Fruit fly (Drosophila melanogaster) whole organism, embryonic: ENCODE data around the gene CG3349.

Source experiments
- BEAF-32 ChIP-seq: fragments of 200-800 bp; sonication (Bioruptor generic); optimal IDR thresholded peaks from 3 replicates; lab custom pipeline; 2017; ENCODE audit warnings: missing biosample characterization, missing genetic modification characterization, mild to moderate bottlenecking, moderate library complexity, missing genetic modification reagents
- CG1024 ChIP-seq: fragments of 200-800 bp; sonication (Bioruptor generic); IDR thresholded peaks from 2 replicates; pipeline ENCODE4 v1.3.6; 2022; ENCODE audit warnings: missing biosample characterization, missing genetic modification characterization
- CG10274 ChIP-seq: fragments of 200-800 bp; sonication (Bioruptor generic); optimal IDR thresholded peaks from 3 replicates; lab custom pipeline; 2017; ENCODE audit warnings: missing biosample characterization, mild to moderate bottlenecking, missing genetic modification characterization
- CG12744 ChIP-seq: fragments of 200-800 bp; sonication (Bioruptor generic); optimal IDR thresholded peaks from 2 replicates; lab custom pipeline; 2016; ENCODE audit warnings: missing biosample characterization, missing genetic modification characterization
- CG13296 ChIP-seq: fragments of 200-800 bp; sonication (Bioruptor generic); optimal IDR thresholded peaks from 3 replicates; lab custom pipeline; 2018; ENCODE audit warnings: missing biosample characterization, mild to moderate bottlenecking, missing genetic modification characterization
- CG14710 ChIP-seq: fragments of 200-800 bp; sonication (Bioruptor generic); optimal IDR thresholded peaks from 3 replicates; lab custom pipeline; 2019; ENCODE audit warnings: missing biosample characterization, mild to moderate bottlenecking, missing genetic modification characterization, moderate library complexity
- CG14860 ChIP-seq: fragments of 200-800 bp; sonication (Bioruptor generic); IDR thresholded peaks from 3 replicates; pipeline ENCODE4 v1.3.6; 2022; ENCODE audit warnings: missing biosample characterization, missing genetic modification characterization; ENCODE audit not compliant: partially characterized antibody
- CG15479 ChIP-seq: fragments of 200-800 bp; sonication (Bioruptor generic); optimal IDR thresholded peaks from 3 replicates; lab custom pipeline; 2019; ENCODE audit warnings: missing biosample characterization, mild to moderate bottlenecking, missing genetic modification characterization, moderate library complexity
- CG16863 ChIP-seq: fragments of 200-800 bp; sonication (Bioruptor generic); optimal IDR thresholded peaks from 3 replicates; lab custom pipeline; 2016; ENCODE audit warnings: missing biosample characterization, missing genetic modification characterization
- CG18599 ChIP-seq: fragments of 200-800 bp; sonication (Bioruptor generic); optimal IDR thresholded peaks from 3 replicates; lab custom pipeline; 2017; ENCODE audit warnings: missing biosample characterization, missing genetic modification characterization, mild to moderate bottlenecking, moderate library complexity, missing genetic modification reagents
- CG18764 ChIP-seq: fragments of 200-800 bp; sonication (Bioruptor generic); optimal IDR thresholded peaks from 3 replicates; lab custom pipeline; 2016; ENCODE audit warnings: missing biosample characterization, missing genetic modification characterization
- CG2199 ChIP-seq: fragments of 200-800 bp; sonication (Bioruptor generic); IDR thresholded peaks from 3 replicates; pipeline ENCODE4 v1.3.6; 2022; ENCODE audit warnings: missing biosample characterization, missing genetic modification characterization
- CG2712 ChIP-seq: fragments of 200-800 bp; optimal IDR thresholded peaks from 3 replicates; lab custom pipeline; 2019; ENCODE audit warnings: missing biosample characterization, mild to moderate bottlenecking, missing genetic modification characterization, moderate library complexity
- CG4328 ChIP-seq: fragments of 200-800 bp; sonication (Bioruptor generic); optimal IDR thresholded peaks from 3 replicates; lab custom pipeline; 2017; ENCODE audit warnings: missing biosample characterization, missing genetic modification reagents, missing genetic modification characterization
- CG4360 ChIP-seq: fragments of 200-800 bp; sonication (Bioruptor generic); IDR thresholded peaks from 2 replicates; pipeline ENCODE4 v1.3.6; 2022; ENCODE audit warnings: missing biosample characterization, missing genetic modification characterization
- CG4820 ChIP-seq: fragments of 200-800 bp; sonication (Bioruptor generic); optimal IDR thresholded peaks from 3 replicates; lab custom pipeline; 2016; ENCODE audit warnings: missing biosample characterization, missing genetic modification characterization
- CG6791 ChIP-seq: fragments of 200-800 bp; sonication (Bioruptor generic); IDR thresholded peaks from 3 replicates; pipeline ENCODE4 v1.3.6; 2022; ENCODE audit warnings: missing biosample characterization, missing genetic modification characterization; ENCODE audit not compliant: partially characterized antibody
- CG6854 ChIP-seq: fragments of 200-800 bp; sonication (Bioruptor generic); optimal IDR thresholded peaks from 3 replicates; lab custom pipeline; 2017; ENCODE audit warnings: missing biosample characterization, mild to moderate bottlenecking, missing genetic modification characterization
- CG8388 ChIP-seq: fragments of 200-800 bp; sonication (Bioruptor generic); optimal IDR thresholded peaks from 2 replicates; lab custom pipeline; 2019; ENCODE audit warnings: missing biosample characterization, mild to moderate bottlenecking, missing genetic modification characterization, moderate library complexity
- CHES-1-like ChIP-seq: fragments of 200-800 bp; sonication (Bioruptor generic); optimal IDR thresholded peaks from 2 replicates; lab custom pipeline; 2016; ENCODE audit warnings: missing biosample characterization, missing genetic modification characterization
- CTCF ChIP-seq: fragments of 200-800 bp; sonication (Bioruptor generic); optimal IDR thresholded peaks from 2 replicates; lab custom pipeline; 2017; ENCODE audit warnings: missing biosample characterization, mild to moderate bottlenecking, missing genetic modification characterization, moderate library complexity
- CkIIα-i1 ChIP-seq: fragments of 200-800 bp; sonication (Bioruptor generic); IDR thresholded peaks from 2 replicates; pipeline ENCODE4 v1.3.6; 2022; ENCODE audit warnings: missing biosample characterization, missing genetic modification characterization
- Deaf1 ChIP-seq: fragments of 200-800 bp; optimal IDR thresholded peaks from 3 replicates; lab custom pipeline; 2019; ENCODE audit warnings: missing biosample characterization, mild to moderate bottlenecking, missing genetic modification characterization, moderate library complexity
- Dref ChIP-seq: fragments of 200-800 bp; sonication (Bioruptor generic); IDR thresholded peaks from 2 replicates; pipeline ENCODE4 v1.3.6; 2022; ENCODE audit warnings: missing biosample characterization, missing genetic modification characterization
- Ets65A ChIP-seq: fragments of 200-800 bp; sonication (Bioruptor generic); peaks from one replicate; lab custom pipeline; 2016; ENCODE audit warnings: missing biosample characterization, missing genetic modification characterization
- Ets97D ChIP-seq: fragments of 200-800 bp; sonication (Bioruptor generic); optimal IDR thresholded peaks from 3 replicates; lab custom pipeline; 2016; ENCODE audit warnings: missing biosample characterization, missing genetic modification characterization
- HLHmδ ChIP-seq: fragments of 200-800 bp; sonication (Bioruptor generic); optimal IDR thresholded peaks from 2 replicates; lab custom pipeline; 2018; ENCODE audit warnings: missing biosample characterization, mild to moderate bottlenecking, missing genetic modification characterization, moderate library complexity
- HmgD ChIP-seq: fragments of 200-800 bp; sonication (Bioruptor generic); optimal IDR thresholded peaks from 3 replicates; lab custom pipeline; 2016; ENCODE audit warnings: missing biosample characterization, missing genetic modification characterization
- Lhr ChIP-seq: fragments of 200-800 bp; sonication (Bioruptor generic); optimal IDR thresholded peaks from 3 replicates; lab custom pipeline; 2017; ENCODE audit warnings: mild to moderate bottlenecking, missing biosample characterization, missing genetic modification reagents, missing genetic modification characterization
- MESR4 ChIP-seq: fragments of 200-800 bp; sonication (Bioruptor generic); optimal IDR thresholded peaks from 2 replicates; lab custom pipeline; 2018; ENCODE audit warnings: missing biosample characterization, mild to moderate bottlenecking, missing genetic modification characterization, moderate library complexity
- Nf-YC ChIP-seq: fragments of 200-800 bp; optimal IDR thresholded peaks from 3 replicates; lab custom pipeline; 2019; ENCODE audit warnings: missing biosample characterization, mild to moderate bottlenecking, missing genetic modification characterization, moderate library complexity
- Scr ChIP-seq: fragments of 200-800 bp; sonication (Bioruptor generic); IDR thresholded peaks from 2 replicates; pipeline ENCODE4 v1.3.6; 2022; ENCODE audit warnings: missing biosample characterization, missing genetic modification characterization; ENCODE audit not compliant: partially characterized antibody
- Sin3A ChIP-seq: fragments of >200 bp; optimal IDR thresholded peaks from 2 replicates; lab custom pipeline; 2018
- Tbp ChIP-seq: fragments of >200 bp; optimal IDR thresholded peaks from 2 replicates; lab custom pipeline; 2018; ENCODE audit warnings: missing biosample characterization, missing genetic modification characterization
- ase ChIP-seq: fragments of 200-800 bp; sonication (Bioruptor generic); IDR thresholded peaks from 3 replicates; pipeline ENCODE4 v1.3.6; 2022; ENCODE audit warnings: missing biosample characterization, missing genetic modification characterization
- cas ChIP-seq: fragments of 200-800 bp; sonication (Bioruptor generic); IDR thresholded peaks from 2 replicates; pipeline ENCODE4 v1.3.6; 2022; ENCODE audit warnings: missing biosample characterization, missing genetic modification characterization
- chm ChIP-seq: fragments of 200-800 bp; sonication (Bioruptor generic); IDR thresholded peaks from 2 replicates; pipeline ENCODE4 v1.3.6; 2022; ENCODE audit warnings: missing biosample characterization, missing genetic modification characterization
- fd102C ChIP-seq: fragments of 200-800 bp; sonication (Bioruptor generic); optimal IDR thresholded peaks from 2 replicates; lab custom pipeline; 2018; ENCODE audit warnings: missing biosample characterization, mild to moderate bottlenecking, missing genetic modification characterization, moderate library complexity
- gcm ChIP-seq: fragments of 200-800 bp; sonication (Bioruptor generic); optimal IDR thresholded peaks from 2 replicates; lab custom pipeline; 2019; ENCODE audit warnings: missing biosample characterization, mild to moderate bottlenecking, missing genetic modification characterization, moderate library complexity
- grn ChIP-seq: fragments of 200-800 bp; sonication (Bioruptor generic); optimal IDR thresholded peaks from 3 replicates; lab custom pipeline; 2017; ENCODE audit warnings: missing biosample characterization, missing genetic modification characterization
- gt ChIP-seq: fragments of 200-800 bp; sonication (Bioruptor generic); IDR thresholded peaks from 2 replicates; pipeline ENCODE4 v1.3.6; 2022; ENCODE audit warnings: missing biosample characterization, missing genetic modification characterization
- ind ChIP-seq: fragments of 200-800 bp; sonication (Bioruptor generic); optimal IDR thresholded peaks from 3 replicates; lab custom pipeline; 2016; ENCODE audit warnings: missing biosample characterization, missing genetic modification characterization
- prd ChIP-seq, 3 experiments: fragments of >200 bp in 2 of 3; fragments of 200-800 bp in 1 of 3; sonication (Bioruptor generic) in 1 of 3; optimal IDR thresholded peaks in 2 of 3; IDR thresholded peaks in 1 of 3; 2 replicates in 2 of 3; 3 replicates in 1 of 3; pipeline versions ENCODE4 v1.3.6 to Lab custom; 2017 to 2022; ENCODE audit warnings: missing biosample characterization in 1 of 3, missing genetic modification characterization in 1 of 3
- pros ChIP-seq: fragments of 200-800 bp; sonication (Bioruptor generic); optimal IDR thresholded peaks from 3 replicates; lab custom pipeline; 2019; ENCODE audit warnings: missing biosample characterization, mild to moderate bottlenecking, missing genetic modification characterization, moderate library complexity
- pzg ChIP-seq: fragments of 200-800 bp; sonication (Bioruptor generic); optimal IDR thresholded peaks from 3 replicates; lab custom pipeline; 2018; ENCODE audit warnings: missing biosample characterization, mild to moderate bottlenecking, missing genetic modification characterization, moderate library complexity
- sens ChIP-seq: fragments of 200-800 bp; sonication (Bioruptor generic); peaks from one replicate; lab custom pipeline; 2016; ENCODE audit warnings: missing biosample characterization, missing genetic modification characterization
- trem ChIP-seq: fragments of 200-800 bp; optimal IDR thresholded peaks from 3 replicates; lab custom pipeline; 2019; ENCODE audit warnings: missing biosample characterization, mild to moderate bottlenecking, missing genetic modification characterization, moderate library complexity
- vfl ChIP-seq: fragments of 200-800 bp; sonication (Bioruptor generic); optimal IDR thresholded peaks from 2 replicates; lab custom pipeline; 2016; ENCODE audit warnings: missing biosample characterization, missing genetic modification characterization
- zen ChIP-seq: fragments of 200-800 bp; sonication (Bioruptor generic); optimal IDR thresholded peaks from 3 replicates; lab custom pipeline; 2018; ENCODE audit warnings: missing biosample characterization, mild to moderate bottlenecking, missing genetic modification characterization, moderate library complexity

The CG3349 gene

DNA sequence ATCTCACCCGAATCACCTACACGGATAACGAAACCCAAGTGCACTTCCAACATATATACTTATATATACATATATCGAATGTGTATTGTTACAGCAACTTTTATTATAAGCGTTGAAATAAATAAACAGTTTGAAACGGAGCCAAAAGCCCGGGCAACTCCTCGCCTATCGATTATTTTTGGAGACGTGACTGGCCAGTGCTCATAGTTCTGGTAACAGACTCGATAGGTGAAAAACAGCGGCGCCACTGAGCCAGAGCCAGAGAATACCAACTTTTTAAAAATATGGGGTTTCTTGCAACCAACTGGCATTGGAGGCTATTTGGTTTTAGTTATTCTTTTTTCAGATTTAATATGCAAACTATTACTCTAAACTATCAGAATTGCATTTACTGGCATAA, 36.7 kb upstream of the CG3349 start (continued):
- TF ChIP-seq CG14710 (peak; percentile 58), trem (peak; percentile 69), Scr (GFP tag; lab: Robert Waterston, UW) (peak; percentile 65), Ets65A (peak; percentile 42), Dref (GFP tag; lab: Robert Waterston, UW) (peak; percentile 93), CG6854 (GFP tag; lab: Kevin White, UChicago) (no peak), pzg (GFP tag; lab: Kevin White, UChicago) (peak; percentile 58), ind (GFP tag; lab: Kevin White, UChicago) (no peak), Ets97D (GFP tag; lab: Kevin White, UChicago) (peak; percentile 34), CG6791 (peak; percentile 80), MESR4 (GFP tag; lab: Kevin White, UChicago) (no peak), HmgD (peak; percentile 0)

DNA sequence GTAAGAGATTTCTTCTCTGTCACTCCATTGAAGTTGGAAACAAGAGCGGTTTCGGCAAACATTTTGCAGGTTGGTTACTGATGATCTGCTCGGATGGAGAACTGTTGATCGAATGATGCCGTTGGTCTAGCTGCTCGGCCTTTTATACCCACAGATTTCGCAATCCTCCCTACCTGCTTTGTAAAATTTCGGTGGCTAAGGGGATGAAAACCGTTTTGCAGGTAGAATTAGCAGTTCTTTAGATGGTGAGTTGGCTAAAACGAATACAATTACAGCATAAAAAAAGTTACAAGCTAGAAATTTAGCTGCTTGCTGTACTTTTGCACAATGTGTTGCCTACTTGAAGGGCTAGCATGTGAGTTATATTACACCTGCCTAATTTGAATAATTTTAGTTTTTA, 35.2 kb upstream of the CG3349 start, which contains the start of gene CG13465:
Gene CG13465, minus strand, starts transcription at position 101 of the 400 bp plus-strand sequence.
- TF ChIP-seq HLHmδ: no peak
- TF ChIP-seq CkIIα-i1 (GFP tag; lab: Robert Waterston, UW): no peak
- TF ChIP-seq ase: no peak
- no peak for TF ChIP-seq vfl (GFP tag; lab: Kevin White, UChicago)
- TF ChIP-seq CG8388 (GFP tag; lab: Kevin White, UChicago): no peak
- TF ChIP-seq CG15479: peak; percentile 69
- TF ChIP-seq CG16863 (GFP tag; lab: Kevin White, UChicago): no peak
- no peak for TF ChIP-seq CG4820 (GFP tag; lab: Kevin White, UChicago)
- 0 out of 2 replicates have a peak, but pooled peaks have one; percentile 15 for TF ChIP-seq CG4360 (GFP tag; lab: Robert Waterston, UW)
- no peak for TF ChIP-seq CHES-1-like (GFP tag; lab: Kevin White, UChicago)

DNA sequence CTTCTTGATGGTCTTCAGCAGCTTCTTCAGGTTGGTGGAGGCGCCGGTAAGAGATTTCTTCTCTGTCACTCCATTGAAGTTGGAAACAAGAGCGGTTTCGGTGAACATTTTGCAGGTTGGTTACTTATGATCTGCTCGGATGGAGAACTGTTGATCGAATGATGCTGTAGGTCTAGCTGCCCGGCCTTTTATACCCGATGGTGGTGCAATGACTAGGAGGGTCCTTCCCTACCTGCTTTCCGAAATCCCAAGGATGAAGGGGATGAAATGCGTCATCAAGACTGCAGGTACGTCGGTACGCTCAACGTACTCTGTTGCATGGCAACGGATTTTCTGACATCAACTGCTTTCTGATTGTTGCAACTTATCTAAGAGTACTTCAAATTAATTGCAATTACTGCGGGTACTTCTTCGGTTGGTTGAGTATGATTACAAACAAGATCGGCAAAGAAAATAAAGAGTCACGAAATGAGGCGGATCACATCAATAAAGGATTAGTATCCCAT, 33.4 kb upstream of the CG3349 start, which contains the start of gene BobA:
Gene BobA, minus strand, starts transcription at position 165 of the 506 bp plus-strand sequence.
- TF ChIP-seq CG13296 (GFP tag; lab: Kevin White, UChicago) (no peak), CG4328 (no peak), gcm (no peak), cas (GFP tag; lab: Robert Waterston, UW) (no peak), zen (peak; percentile 5), CG18764 (GFP tag; lab: Kevin White, UChicago) (no peak), CG14860 (GFP tag; lab: Robert Waterston, UW) (no peak), CG18599 (GFP tag; lab: Kevin White, UChicago) (no peak), Deaf1 (tag; lab: Kevin White, UChicago) (no peak), BEAF-32 (GFP tag; lab: Kevin White, UChicago) (no peak), fd102C (no peak), Tbp (GFP tag; lab: Kevin White, UChicago) (peak; percentile 50), prd (optimal IDR thresholded peaks at IDR 0.05; lab: Kevin White, UChicago) (no peak), prd (GFP tag; IDR thresholded peaks at IDR 0.05; lab: Robert Waterston, UW) (peak; percentile 40; the same call in 1 of the 3 replicates), sens (peak; percentile 19), chm (GFP tag; lab: Robert Waterston, UW) (peak; percentile 46; the same call in 1 of the 2 replicates), CG2712 (tag; lab: Kevin White, UChicago) (no peak), CG1024 (GFP tag; lab: Robert Waterston, UW) (no peak), CG12744 (no peak), vfl (GFP tag; lab: Kevin White, UChicago) (no peak), grn (GFP tag; lab: Kevin White, UChicago) (no peak), Nf-YC (tag; lab: Kevin White, UChicago) (no peak), CG15479 (peak; percentile 88), Sin3A (no peak), HLHmδ (no peak), pros (GFP tag; lab: Kevin White, UChicago) (peak; percentile 52), CG10274 (GFP tag; lab: Kevin White, UChicago) (no peak), Lhr (GFP tag; lab: Kevin White, UChicago) (no peak), CG2199 (GFP tag; lab: Robert Waterston, UW) (peak; percentile 53; the same call in 1 of the 3 replicates), gt (GFP tag; lab: Robert Waterston, UW) (no peak), CTCF (GFP tag; lab: Kevin White, UChicago) (no peak)
